Worm (Caenorhabditis elegans) whole organism, L4 larva: Measurements from ENCODE around the gene unc-25.
A peak's percentile ranks its signal among the peaks of the same experiment; 100 is the strongest.

Experiments
- F10B5.3 ChIP-seq: sonication (generic microtip); optimal IDR thresholded peaks from 2 replicates; lab custom pipeline; 2016; ENCODE audit warnings: mild to moderate bottlenecking, missing genetic modification characterization, missing compliant biosample characterization
- F37D6.2 ChIP-seq: sonication (generic microtip); optimal IDR thresholded peaks from 2 replicates; lab custom pipeline; 2016; ENCODE audit warnings: mild to moderate bottlenecking, missing genetic modification characterization, missing compliant biosample characterization
- F44E2.7 ChIP-seq: fragments of 200-800 bp; sonication (Bioruptor generic); IDR thresholded peaks from 2 replicates; pipeline ENCODE4 v2.1.2; 2022; ENCODE audit warnings: missing genetic modification characterization, missing compliant biosample characterization
- F49E8.2 ChIP-seq: sonication (generic microtip); optimal IDR thresholded peaks from 2 replicates; lab custom pipeline; 2016; ENCODE audit warnings: missing compliant biosample characterization, mild to moderate bottlenecking, missing genetic modification characterization, borderline replicate concordance
- Y48G9A.11 ChIP-seq: fragments of 200-800 bp; sonication (Bioruptor generic); IDR thresholded peaks from 2 replicates; pipeline ENCODE4 v1.3.6; 2022; ENCODE audit warnings: missing genetic modification reagents, missing genetic modification characterization, missing compliant biosample characterization
- Y5F2A.4 ChIP-seq: fragments of 200-800 bp; sonication (Bioruptor generic); optimal IDR thresholded peaks from 2 replicates; lab custom pipeline; 2018; ENCODE audit warnings: mild to moderate bottlenecking, missing genetic modification characterization, missing compliant biosample characterization
- ZK337.2 ChIP-seq: fragments of 200-800 bp; sonication (Bioruptor generic); IDR thresholded peaks from 2 replicates; pipeline ENCODE4 v1.3.6; 2022; ENCODE audit warnings: missing genetic modification reagents, missing genetic modification characterization, missing compliant biosample characterization
- aly-2 ChIP-seq: sonication (generic microtip); optimal IDR thresholded peaks from 2 replicates; lab custom pipeline; 2018; ENCODE audit warnings: missing biosample characterization, missing genetic modification characterization
- ceh-20 ChIP-seq: fragments of 200-800 bp; sonication (Bioruptor generic); IDR thresholded peaks from 2 replicates; pipeline ENCODE4 v1.3.6; 2022; ENCODE audit warnings: missing genetic modification reagents, missing genetic modification characterization, missing compliant biosample characterization
- ceh-28 ChIP-seq: fragments of 150-350 bp; optimal IDR thresholded peaks from 2 replicates; lab custom pipeline; 2014; ENCODE audit warnings: missing biosample characterization, missing genetic modification reagents, missing genetic modification characterization
- cey-2 ChIP-seq: sonication (generic microtip); optimal IDR thresholded peaks from 3 replicates; lab custom pipeline; 2017; ENCODE audit warnings: missing genetic modification characterization, mild to moderate bottlenecking, missing compliant biosample characterization, antibody characterized with exemption, borderline replicate concordance; ENCODE audit not compliant: insufficient read depth
- daf-8 ChIP-seq: fragments of 200-800 bp; sonication (Bioruptor generic); IDR thresholded peaks from 2 replicates; pipeline ENCODE4 v1.3.6; 2022; ENCODE audit warnings: missing genetic modification characterization, missing compliant biosample characterization
- dmd-6 ChIP-seq: fragments of 200-800 bp; sonication (Bioruptor generic); IDR thresholded peaks from 2 replicates; pipeline ENCODE4 v1.3.6; 2022; ENCODE audit warnings: missing genetic modification reagents, missing genetic modification characterization, missing compliant biosample characterization
- dmd-8 ChIP-seq: fragments of 200-800 bp; sonication (Bioruptor generic); IDR thresholded peaks from 2 replicates; pipeline ENCODE4 v1.3.6; 2022; ENCODE audit warnings: missing genetic modification characterization, missing compliant biosample characterization
- dve-1 ChIP-seq: sonication (generic microtip); optimal IDR thresholded peaks from 2 replicates; lab custom pipeline; 2017; ENCODE audit warnings: antibody characterized with exemption, mild to moderate bottlenecking, missing genetic modification characterization, missing compliant biosample characterization; ENCODE audit not compliant: insufficient read depth
- fkh-10 ChIP-seq: fragments of 150-350 bp; optimal IDR thresholded peaks from 2 replicates; lab custom pipeline; 2014; ENCODE audit warnings: missing biosample characterization, missing genetic modification reagents, missing genetic modification characterization
- gei-8 ChIP-seq: fragments of 200-800 bp; sonication (Bioruptor generic); optimal IDR thresholded peaks from 2 replicates; lab custom pipeline; 2018; ENCODE audit warnings: mild to moderate bottlenecking, missing genetic modification characterization, missing compliant biosample characterization
- hif-1 ChIP-seq, 2 experiments: sonication (generic microtip); optimal IDR thresholded peaks; 2 replicates each; lab custom pipeline; 2016 to 2017; ENCODE audit warnings: missing compliant biosample characterization in 2 of 2, missing genetic modification characterization in 2 of 2, missing genetic modification reagents in 2 of 2, missing genotype in 2 of 2, mild to moderate bottlenecking in 1 of 2
- jun-1 ChIP-seq: fragments of 150-350 bp; optimal IDR thresholded peaks from 2 replicates; lab custom pipeline; 2014; ENCODE audit warnings: missing biosample characterization, missing genetic modification reagents, missing genetic modification characterization
- lin-13 ChIP-seq: fragments of 150-350 bp; optimal IDR thresholded peaks from 2 replicates; lab custom pipeline; 2014; ENCODE audit warnings: missing biosample characterization, missing genetic modification reagents, missing genetic modification characterization
- lin-38 ChIP-seq: fragments of 200-800 bp; sonication (Bioruptor generic); IDR thresholded peaks from 2 replicates; pipeline ENCODE4 v1.3.6; 2022; ENCODE audit warnings: missing genetic modification reagents, missing genetic modification characterization, missing compliant biosample characterization
- mxl-3 ChIP-seq: fragments of 200-800 bp; sonication (Bioruptor generic); optimal IDR thresholded peaks from 2 replicates; lab custom pipeline; 2018; ENCODE audit warnings: mild to moderate bottlenecking, missing genetic modification characterization, missing compliant biosample characterization
- nhr-102 ChIP-seq: sonication (generic microtip); optimal IDR thresholded peaks from 2 replicates; lab custom pipeline; 2016; ENCODE audit warnings: mild to moderate bottlenecking, missing genetic modification characterization, moderate library complexity, missing compliant biosample characterization
- nhr-237 ChIP-seq: sonication (generic microtip); optimal IDR thresholded peaks from 2 replicates; lab custom pipeline; 2017; ENCODE audit warnings: missing biosample characterization, missing genetic modification characterization
- nhr-25 ChIP-seq: sonication (generic microtip); optimal IDR thresholded peaks from 2 replicates; lab custom pipeline; 2017; ENCODE audit warnings: missing genetic modification characterization, mild to moderate bottlenecking, missing compliant biosample characterization, antibody characterized with exemption, moderate library complexity, borderline replicate concordance; ENCODE audit not compliant: insufficient read depth
- pha-4 ChIP-seq, 2 experiments: fragments of 150-350 bp in 1 of 2; fragments of 200-800 bp in 1 of 2; sonication (Bioruptor generic) in 1 of 2; IDR thresholded peaks in 1 of 2; optimal IDR thresholded peaks in 1 of 2; 2 replicates each; pipeline versions ENCODE4 v1.3.6 to Lab custom; 2014 to 2022; ENCODE audit warnings: missing genetic modification characterization in 2 of 2, missing genetic modification reagents in 2 of 2, missing biosample characterization in 1 of 2, missing compliant biosample characterization in 1 of 2
- pqm-1 ChIP-seq: sonication (generic microtip); optimal IDR thresholded peaks from 2 replicates; lab custom pipeline; 2017; ENCODE audit warnings: missing biosample characterization, missing genetic modification characterization
- rbr-2 ChIP-seq: sonication (generic microtip); optimal IDR thresholded peaks from 2 replicates; lab custom pipeline; 2016; ENCODE audit warnings: missing genotype, missing genetic modification characterization, missing compliant biosample characterization
- sdz-12 ChIP-seq: fragments of 200-800 bp; sonication (Bioruptor generic); optimal IDR thresholded peaks from 2 replicates; lab custom pipeline; 2018; ENCODE audit warnings: mild to moderate bottlenecking, missing genetic modification characterization, missing compliant biosample characterization
- snpc-4 ChIP-seq: fragments of 150-350 bp; optimal IDR thresholded peaks from 2 replicates; lab custom pipeline; 2014; ENCODE audit warnings: missing biosample characterization, missing genetic modification characterization
- spr-1 ChIP-seq: sonication (generic microtip); optimal IDR thresholded peaks from 2 replicates; lab custom pipeline; 2016; ENCODE audit warnings: mild to moderate bottlenecking, missing genetic modification characterization, missing compliant biosample characterization
- tag-97 ChIP-seq: fragments of 200-800 bp; sonication (Bioruptor generic); IDR thresholded peaks from 2 replicates; pipeline ENCODE4 v1.3.6; 2022; ENCODE audit warnings: missing genetic modification characterization, missing compliant biosample characterization
- tra-1 ChIP-seq: fragments of 200-800 bp; sonication (Bioruptor generic); IDR thresholded peaks from 2 replicates; pipeline ENCODE4 v1.3.6; 2022; ENCODE audit warnings: missing genetic modification reagents, missing genetic modification characterization, missing compliant biosample characterization
- unc-62 ChIP-seq, 3 experiments: fragments of 150-350 bp in 1 of 3; sonication (generic microtip); optimal IDR thresholded peaks in 2 of 3; peaks in 1 of 3; 1 replicate in 1 of 3; 2 replicates in 2 of 3; lab custom pipeline; 2014 to 2017; ENCODE audit warnings: missing biosample characterization in 3 of 3, missing genetic modification characterization in 3 of 3, missing genetic modification reagents in 3 of 3, missing genotype in 1 of 3
- zfp-2 ChIP-seq: sonication (generic microtip); optimal IDR thresholded peaks from 2 replicates; lab custom pipeline; 2016; ENCODE audit warnings: mild to moderate bottlenecking, missing genetic modification characterization, missing compliant biosample characterization
- ztf-11 ChIP-seq: fragments of 150-350 bp; optimal IDR thresholded peaks from 2 replicates; lab custom pipeline; 2014; ENCODE audit warnings: missing biosample characterization, missing genetic modification characterization

unc-25 gene

DNA sequence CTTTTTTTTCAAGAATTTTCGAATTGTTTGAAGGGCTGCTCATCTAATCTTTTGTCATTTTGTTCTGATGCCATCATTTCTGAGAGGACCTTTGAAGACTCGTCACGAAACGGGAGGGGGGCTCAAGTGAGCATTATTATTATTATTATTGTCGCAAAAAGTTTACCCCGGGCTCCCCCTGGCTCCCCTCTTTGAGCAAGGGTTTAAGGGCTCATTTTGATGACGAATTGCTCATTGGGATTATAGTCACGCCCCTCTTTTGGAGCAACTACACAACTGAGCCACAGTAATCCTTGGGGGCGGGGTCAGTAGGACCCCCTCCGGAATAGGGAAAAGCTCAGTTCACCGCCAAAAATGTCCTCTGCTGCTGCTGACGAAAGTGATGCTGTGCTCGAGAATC lies at the start of gene unc-25 (continued):
- TF ChIP-seq ztf-11 (tag; lab: Kevin White, UChicago) (no peak), sdz-12 (GFP tag; lab: Kevin White, UChicago) (no peak), aly-2 (tag; lab: Kevin White, UChicago) (no peak), ceh-20 (GFP tag; lab: Robert Waterston, UW) (peak; percentile 39; the same call in 1 of the 2 replicates), zfp-2 (tag; lab: Kevin White, UChicago) (no peak), hif-1 (tag; optimal IDR thresholded peaks at IDR 0.05; lab: Kevin White, UChicago) (no peak), F37D6.2 (tag; lab: Kevin White, UChicago) (no peak), dmd-6 (GFP tag; lab: Robert Waterston, UW) (no peak), Y5F2A.4 (no peak), tag-97 (no peak), F44E2.7 (GFP tag; lab: Robert Waterston, UW) (no peak), rbr-2 (tag; lab: Kevin White, UChicago) (peak; percentile 32), gei-8 (GFP tag; lab: Kevin White, UChicago) (peak; percentile 6), daf-8 (GFP tag; lab: Robert Waterston, UW) (no peak), tra-1 (no peak), spr-1 (no peak), jun-1 (tag; lab: Kevin White, UChicago) (no peak), F49E8.2 (tag; lab: Kevin White, UChicago) (no peak), mxl-3 (GFP tag; lab: Kevin White, UChicago) (no peak), F10B5.3 (no peak), snpc-4 (tag; lab: Kevin White, UChicago) (no peak), lin-38 (GFP tag; lab: Robert Waterston, UW) (peak; percentile 30; the same call in 1 of the 2 replicates), Y48G9A.11 (GFP tag; lab: Robert Waterston, UW) (no peak), ceh-28 (tag; lab: Kevin White, UChicago) (no peak), pha-4 (GFP tag; IDR thresholded peaks at IDR 0.05; lab: Robert Waterston, UW) (peak; percentile 49; the same call in 1 of the 2 replicates), pha-4 (tag; optimal IDR thresholded peaks at IDR 0.05; lab: Kevin White, UChicago) (no peak), pqm-1 (no peak), cey-2 (no peak), dve-1 (peak; percentile 7), nhr-102 (tag; lab: Kevin White, UChicago) (no peak), nhr-25 (tag; lab: Kevin White, UChicago) (no peak), nhr-237 (tag; lab: Kevin White, UChicago) (no peak), ZK337.2 (no peak)

ce11 chrIII:12892767-12893166 lies 49.7 kb upstream of the unc-25 start:
- TF ChIP-seq fkh-10 (GFP tag; lab: Kevin White, UChicago), result peak; percentile 46
- no peak for TF ChIP-seq hif-1 (tag; optimal IDR thresholded peaks at IDR 0.05; lab: Kevin White, UChicago)

- peak in 1 of 2 experiments; percentile 50 for TF ChIP-seq unc-62 (GFP tag; optimal IDR thresholded peaks at IDR 0.05 in 1 of 2; lab: Kevin White, UChicago)
- TF ChIP-seq unc-62 (tag; optimal IDR thresholded peaks at IDR 0.05; lab: Kevin White, UChicago), result no peak
- TF ChIP-seq dmd-8 (GFP tag; lab: Robert Waterston, UW), result no peak
Measured at ce11 chrIII:12894207-12894606, 48.2 kb upstream of the unc-25 start.

- TF ChIP-seq lin-13 (GFP tag; lab: Kevin White, UChicago) (no peak), unc-62 (GFP tag; optimal IDR thresholded peaks at IDR 0.05 in 1 of 2; lab: Kevin White, UChicago) (peak in 1 of 2 experiments; percentile 69), unc-62 (tag; optimal IDR thresholded peaks at IDR 0.05; lab: Kevin White, UChicago) (no peak)
Measured at ce11 chrIII:12904052-12904451, 38.4 kb upstream of the unc-25 start.
